Fruit fly (Drosophila melanogaster): ENCODE measurements around the gene mRNA-cap.
A peak's percentile ranks its signal among the peaks of the same experiment; 100 is the strongest.

The mRNA-cap gene

dm6 chrX:14233843-14234337 lies 8.7 kb downstream of the mRNA-cap start, which contains the start of gene CG42271 (continued):
- TF ChIP-seq Hsf (GFP tag; optimal IDR thresholded peaks at IDR 0.05) (no peak), CG16863 (GFP tag; optimal IDR thresholded peaks at IDR 0.05) (no peak), CG2116 (GFP tag; optimal IDR thresholded peaks at IDR 0.05) (peak; percentile 60), kah (GFP tag; optimal IDR thresholded peaks at IDR 0.05) (no peak), Dll (GFP tag; IDR thresholded peaks at IDR 0.05; ENCODE audit: partially characterized antibody) (peak; percentile 97), dimm (GFP tag; IDR thresholded peaks at IDR 0.05) (no peak), Med (GFP tag) (peak; percentile 60), CG4282 (GFP tag; optimal IDR thresholded peaks at IDR 0.05) (no peak), dati (GFP tag; IDR thresholded peaks at IDR 0.05) (no peak), tgo (GFP tag; IDR thresholded peaks at IDR 0.05) (peak; percentile 17; the same call in 1 of the 3 replicates), CG13123 (GFP tag; optimal IDR thresholded peaks at IDR 0.05) (no peak), CG31224 (GFP tag; IDR thresholded peaks at IDR 0.05) (no peak), NC2α (GFP tag; optimal IDR thresholded peaks at IDR 0.05) (no peak), aop (GFP tag; IDR thresholded peaks at IDR 0.05) (no peak), CG12071 (GFP tag; optimal IDR thresholded peaks at IDR 0.05) (no peak), ftz-f1 (GFP tag; optimal IDR thresholded peaks at IDR 0.05) (peak; percentile 15), CG16815 (GFP tag; optimal IDR thresholded peaks at IDR 0.05) (no peak), CG1603 (tag; optimal IDR thresholded peaks at IDR 0.05) (no peak), ro (GFP tag; IDR thresholded peaks at IDR 0.05) (no peak), Oli (tag; optimal IDR thresholded peaks at IDR 0.05) (peak; percentile 7), CG17328 (GFP tag; IDR thresholded peaks at IDR 0.05) (no peak), CG4820 (GFP tag; optimal IDR thresholded peaks at IDR 0.05) (peak; percentile 11), HHEX (GFP tag; optimal IDR thresholded peaks at IDR 0.05) (peak; percentile 8), chm (GFP tag; IDR thresholded peaks at IDR 0.05) (no peak), CG10431 (GFP tag; optimal IDR thresholded peaks at IDR 0.05) (no peak), Optix (GFP tag; IDR thresholded peaks at IDR 0.05) (no peak), ewg (GFP tag; optimal IDR thresholded peaks at IDR 0.05) (peak; percentile 5), CG1832 (GFP tag; optimal IDR thresholded peaks at IDR 0.05) (no peak), CG13287 (GFP tag; IDR thresholded peaks at IDR 0.05; ENCODE audit: partially characterized antibody) (peak; percentile 97), CG2120 (GFP tag; optimal IDR thresholded peaks at IDR 0.05) (peak; percentile 5), CG6654 (GFP tag; optimal IDR thresholded peaks at IDR 0.05) (no peak), org-1 (GFP tag; optimal IDR thresholded peaks at IDR 0.05) (no peak), CG4328 (GFP tag; optimal IDR thresholded peaks at IDR 0.05) (peak; percentile 22), YL-1 (GFP tag; optimal IDR thresholded peaks at IDR 0.05) (no peak), Bteb2 (GFP tag; optimal IDR thresholded peaks at IDR 0.05) (no peak), Sry-δ (GFP tag; optimal IDR thresholded peaks at IDR 0.05) (peak; percentile 74), HmgZ (tag; optimal IDR thresholded peaks at IDR 0.05) (no peak), fru (optimal IDR thresholded peaks at IDR 0.05) (no peak), onecut (GFP tag; IDR thresholded peaks at IDR 0.05) (no peak), Sox102F (GFP tag; optimal IDR thresholded peaks at IDR 0.05) (no peak), stwl (tag; optimal IDR thresholded peaks at IDR 0.05) (peak; percentile 76), CG1647 (GFP tag; optimal IDR thresholded peaks at IDR 0.05) (no peak), cwo (GFP tag; optimal IDR thresholded peaks at IDR 0.05) (no peak), CG7745 (tag; optimal IDR thresholded peaks at IDR 0.05) (no peak), bowl (GFP tag; IDR thresholded peaks at IDR 0.05) (no peak), CG5953 (GFP tag; IDR thresholded peaks at IDR 0.05) (no peak), mirr (GFP tag; optimal IDR thresholded peaks at IDR 0.05) (no peak), eyg (GFP tag; optimal IDR thresholded peaks at IDR 0.05) (no peak), CG2712 (tag; optimal IDR thresholded peaks at IDR 0.05) (peak; percentile 63), fd102C (GFP tag; optimal IDR thresholded peaks at IDR 0.05) (no peak), Bdp1 (GFP tag; optimal IDR thresholded peaks at IDR 0.05) (no peak), CG17829 (tag; optimal IDR thresholded peaks at IDR 0.05) (peak; percentile 44)
